Worm (Caenorhabditis elegans): ENCODE results near the gene R04B5.6.

DNA sequence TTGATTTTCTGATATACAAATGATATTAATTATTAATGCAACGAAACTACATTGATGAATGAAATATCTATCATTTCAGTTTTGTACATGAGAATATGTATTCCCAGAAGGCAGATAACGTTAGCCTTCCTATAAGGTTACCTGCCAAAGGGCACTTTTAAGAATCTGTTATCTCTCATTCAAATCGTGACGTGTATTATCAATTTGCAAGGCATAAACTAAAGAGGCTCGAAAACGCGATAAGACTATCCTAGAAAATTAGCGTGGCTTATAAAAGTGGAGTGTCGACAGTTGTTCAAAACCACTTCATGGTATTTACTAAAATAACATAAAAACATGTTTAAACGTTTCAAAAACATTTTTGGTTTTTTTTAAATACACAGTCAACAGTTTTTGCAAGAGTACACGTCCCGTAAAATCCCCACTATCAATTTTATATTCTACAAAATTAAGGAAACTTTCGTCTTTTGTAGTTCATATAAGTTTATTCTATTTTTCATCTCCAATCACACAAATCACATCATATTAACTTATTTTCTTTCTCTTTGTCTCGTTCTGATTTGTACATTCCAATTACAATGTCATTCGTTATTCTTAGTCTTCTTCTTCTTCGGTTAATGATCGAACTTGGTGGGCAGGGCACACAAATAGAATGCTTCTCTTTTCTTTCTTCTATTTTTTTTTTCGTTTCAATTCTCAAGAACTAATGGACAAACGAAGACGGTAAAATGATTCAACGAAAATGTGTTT, 40.0 kb downstream of the R04B5.6 start, which contains the start of gene C08B6.10:
- TF ChIP-seq ref-1 (GFP tag; conservative IDR thresholded peaks at IDR 0.05) (no peak), ztf-29 (GFP tag; IDR thresholded peaks at IDR 0.05) (no peak), ztf-23 (GFP tag; IDR thresholded peaks at IDR 0.05) (no peak)
